Fruit fly (Drosophila melanogaster) whole organism, adult: ENCODE data around the gene CG46396.

Experiments used
- CG12768 ChIP-seq: fragments of 200-800 bp; sonication (Bioruptor generic); optimal IDR thresholded peaks from 2 replicates; lab custom pipeline; 2017; ENCODE audit warnings: missing biosample characterization, missing genetic modification characterization, mild to moderate bottlenecking, moderate library complexity, missing genetic modification reagents
- CG14711 ChIP-seq: fragments of 200-800 bp; sonication (Bioruptor generic); optimal IDR thresholded peaks from 2 replicates; lab custom pipeline; 2018; ENCODE audit warnings: missing biosample characterization, mild to moderate bottlenecking, missing genetic modification characterization, moderate library complexity
- CG33017 ChIP-seq: fragments of 200-800 bp; sonication (Bioruptor generic); optimal IDR thresholded peaks from 2 replicates; lab custom pipeline; 2018; ENCODE audit warnings: missing biosample characterization, mild to moderate bottlenecking, missing genetic modification characterization, moderate library complexity
- CG7045 ChIP-seq: fragments of 200-800 bp; sonication (Bioruptor generic); optimal IDR thresholded peaks from 2 replicates; lab custom pipeline; 2017; ENCODE audit warnings: missing biosample characterization, mild to moderate bottlenecking, missing genetic modification characterization
- CG7101 ChIP-seq: fragments of 200-800 bp; sonication (Bioruptor generic); optimal IDR thresholded peaks from 2 replicates; lab custom pipeline; 2018; ENCODE audit warnings: missing biosample characterization, mild to moderate bottlenecking, missing genetic modification characterization, moderate library complexity
- bab1 ChIP-seq: fragments of 200-800 bp; sonication (Bioruptor generic); optimal IDR thresholded peaks from 3 replicates; lab custom pipeline; 2019; ENCODE audit warnings: missing biosample characterization, mild to moderate bottlenecking, missing genetic modification characterization, moderate library complexity

DNA sequence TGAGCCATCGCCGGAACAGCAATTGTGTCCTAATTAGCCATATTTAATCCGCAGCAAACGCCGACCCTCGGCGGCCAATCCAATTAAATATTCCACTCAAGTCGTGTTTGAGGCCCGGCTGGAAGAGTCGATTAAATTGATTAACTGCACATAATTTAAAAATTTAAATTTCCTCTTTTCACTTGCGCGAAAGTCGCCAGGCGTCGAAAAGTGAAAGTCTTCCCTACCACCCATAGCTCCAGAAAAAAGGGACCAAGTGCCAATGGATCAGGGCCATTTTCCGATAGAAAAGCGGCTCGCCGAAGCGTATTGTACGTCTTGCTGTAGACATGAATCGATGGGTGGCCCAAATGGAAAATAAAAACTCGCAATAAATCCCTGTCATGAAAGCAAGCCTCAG is 33.6 kb downstream of the CG46396 start:
- TF ChIP-seq CG33017 (tag; lab: Kevin White, UChicago) (no peak), CG7101 (tag; lab: Kevin White, UChicago) (no peak), CG12768 (GFP tag; lab: Kevin White, UChicago) (no peak), CG14711 (tag; lab: Kevin White, UChicago) (no peak), CG7045 (GFP tag; lab: Kevin White, UChicago) (no peak), bab1 (GFP tag; lab: Kevin White, UChicago) (no peak)
